Fruit fly (Drosophila melanogaster) whole organism: ENCODE measurements around the gene CG11695.

ENCODE experiments used
- CG8478 ChIP-seq: fragments of >200 bp; optimal IDR thresholded peaks from 2 replicates; lab custom pipeline; 2018; ENCODE audit warnings: inconsistent platforms
- Dll ChIP-seq: fragments of >200 bp; optimal IDR thresholded peaks from 2 replicates; lab custom pipeline; 2017
- EcR ChIP-seq, 2 experiments: fragments of >200 bp; optimal IDR thresholded peaks; 2 replicates each; lab custom pipeline; 2017; ENCODE audit warnings: missing biosample characterization in 2 of 2, missing genetic modification characterization in 2 of 2, missing genetic modification reagents in 2 of 2
- psq ChIP-seq: fragments of >200 bp; optimal IDR thresholded peaks from 2 replicates; lab custom pipeline; 2017
- usp ChIP-seq: fragments of >200 bp; optimal IDR thresholded peaks from 2 replicates; lab custom pipeline; 2017; ENCODE audit warnings: missing biosample characterization, missing genetic modification characterization, mixed read lengths

- no peak for TF ChIP-seq psq
- TF ChIP-seq CG8478 (lab: Kevin White, UChicago): no peak
- TF ChIP-seq Dll: no peak
- no peak for TF ChIP-seq usp (GFP tag; lab: Kevin White, UChicago)
- TF ChIP-seq EcR (GFP tag; optimal IDR thresholded peaks at IDR 0.05; lab: Kevin White, UChicago): no peak
Observed at dm6 chrX:11622649-11623425, 46.2 kb downstream of the CG11695 start.
